Fruit fly (Drosophila melanogaster) whole organism, pupa: Measurements from ENCODE around the gene BORCS5.

Experiments
- CG10348 ChIP-seq: fragments of 200-800 bp; sonication (Bioruptor generic); IDR thresholded peaks from 2 replicates; pipeline ENCODE4 v1.3.6; 2022; ENCODE audit warnings: missing biosample characterization, missing genetic modification characterization
- CG12605 ChIP-seq: fragments of 200-800 bp; sonication (Bioruptor generic); IDR thresholded peaks from 2 replicates; pipeline ENCODE4 v1.3.6; 2022; ENCODE audit warnings: missing biosample characterization, missing genetic modification characterization
- CG14655 ChIP-seq: fragments of 200-800 bp; sonication (Bioruptor generic); optimal IDR thresholded peaks from 3 replicates; lab custom pipeline; 2017; ENCODE audit warnings: mild to moderate bottlenecking, missing biosample characterization, missing genetic modification reagents, missing genetic modification characterization
- CG17806 ChIP-seq: fragments of 200-800 bp; sonication (Bioruptor generic); optimal IDR thresholded peaks from 2 replicates; lab custom pipeline; 2018; ENCODE audit warnings: missing biosample characterization, mild to moderate bottlenecking, missing genetic modification characterization, moderate library complexity
- CG4496 ChIP-seq: fragments of 200-800 bp; sonication (Bioruptor generic); IDR thresholded peaks from 3 replicates; pipeline ENCODE4 v1.3.6; 2022; ENCODE audit warnings: missing biosample characterization, missing genetic modification characterization
- CG8159 ChIP-seq: fragments of 200-800 bp; sonication (Bioruptor generic); optimal IDR thresholded peaks from 3 replicates; lab custom pipeline; 2018; ENCODE audit warnings: missing biosample characterization, mild to moderate bottlenecking, missing genetic modification characterization, moderate library complexity
- CG8301 ChIP-seq: fragments of 200-800 bp; sonication (Bioruptor generic); optimal IDR thresholded peaks from 2 replicates; lab custom pipeline; 2018; ENCODE audit warnings: missing biosample characterization, mild to moderate bottlenecking, missing genetic modification characterization
- EcR ChIP-seq: fragments of 200-800 bp; sonication (Bioruptor generic); optimal IDR thresholded peaks from 3 replicates; lab custom pipeline; 2019; ENCODE audit warnings: missing biosample characterization, missing genetic modification characterization, mild to moderate bottlenecking, moderate library complexity, missing genetic modification reagents
- gl ChIP-seq: fragments of 200-800 bp; sonication (Bioruptor generic); optimal IDR thresholded peaks from 2 replicates; lab custom pipeline; 2018; ENCODE audit warnings: missing biosample characterization, mild to moderate bottlenecking, missing genetic modification characterization

DNA sequence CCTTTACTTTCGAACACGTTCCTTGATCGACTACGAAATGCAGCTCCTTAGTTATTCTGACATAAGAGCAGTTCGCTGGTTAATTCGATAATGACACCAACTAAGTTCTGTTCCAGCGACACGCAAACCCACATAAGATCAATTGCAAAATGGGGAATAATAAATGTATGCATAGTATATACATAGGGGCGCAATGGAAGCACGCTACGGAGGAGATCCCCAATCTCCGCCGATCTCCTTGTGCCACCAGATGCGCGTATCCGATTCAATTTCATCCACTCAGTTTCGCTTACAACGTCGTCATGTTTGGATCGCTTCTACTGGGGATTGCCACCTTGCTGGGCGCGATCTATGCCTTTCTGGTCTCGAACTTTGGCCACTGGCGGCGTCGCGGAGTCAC lies 33.3 kb downstream of the BORCS5 start, which contains the start of gene Cyp28c1:
- TF ChIP-seq CG8301 (tag; lab: Kevin White, UChicago), result no peak
- no peak for TF ChIP-seq CG14655 (GFP tag; lab: Kevin White, UChicago)
- no peak for TF ChIP-seq CG17806 (tag; lab: Kevin White, UChicago)
- no peak for TF ChIP-seq gl (tag; lab: Kevin White, UChicago)
- no peak for TF ChIP-seq CG10348 (GFP tag; lab: Robert Waterston, UW)
- no peak for TF ChIP-seq CG4496 (GFP tag; lab: Robert Waterston, UW)
- TF ChIP-seq EcR (GFP tag; lab: Kevin White, UChicago), result no peak
- TF ChIP-seq CG8159 (tag; lab: Kevin White, UChicago), result no peak
- TF ChIP-seq CG12605 (GFP tag; lab: Robert Waterston, UW), result no peak
